Worm (Caenorhabditis elegans) whole organism, L1 larva: ENCODE data around the gene C48A7.16.

Source experiments
- C04F5.9 ChIP-seq: sonication (generic microtip); optimal IDR thresholded peaks from 2 replicates; lab custom pipeline; 2016; ENCODE audit warnings: missing genetic modification characterization, missing compliant biosample characterization
- aly-2 ChIP-seq: fragments of 150-350 bp; optimal IDR thresholded peaks from 2 replicates; lab custom pipeline; 2014; ENCODE audit warnings: missing biosample characterization, missing genetic modification characterization
- ama-1 ChIP-seq: fragments of 150-350 bp; optimal IDR thresholded peaks from 2 replicates; lab custom pipeline; 2014
- dpl-1 ChIP-seq, 3 experiments: fragments of 150-350 bp in 2 of 3; sonication (generic microtip) in 1 of 3; optimal IDR thresholded peaks; 2 replicates each; lab custom pipeline; 2014 to 2017; ENCODE audit warnings: missing biosample characterization in 3 of 3, missing genetic modification characterization in 3 of 3, missing genetic modification reagents in 3 of 3
- dsc-1 ChIP-seq: sonication (generic microtip); optimal IDR thresholded peaks from 2 replicates; lab custom pipeline; 2016; ENCODE audit warnings: mild to moderate bottlenecking, missing genetic modification characterization, missing compliant biosample characterization
- efl-3 ChIP-seq: fragments of 200-800 bp; sonication (Bioruptor generic); optimal IDR thresholded peaks from 2 replicates; lab custom pipeline; 2018; ENCODE audit warnings: mild to moderate bottlenecking, missing genetic modification characterization, missing compliant biosample characterization
- elt-3 ChIP-seq, 6 experiments: fragments of 150-350 bp in 1 of 6; sonication (generic microtip); optimal IDR thresholded peaks; 2 replicates each; lab custom pipeline; 2017 to 2018; ENCODE audit warnings: missing biosample characterization in 6 of 6, missing genetic modification characterization in 6 of 6, inconsistent platforms in 1 of 6
- ets-5 ChIP-seq: fragments of 200-800 bp; sonication (Bioruptor generic); IDR thresholded peaks from 2 replicates; pipeline ENCODE4 v1.3.6; 2022; ENCODE audit warnings: missing genetic modification characterization, missing compliant biosample characterization
- jun-1 ChIP-seq: fragments of 150-350 bp; optimal IDR thresholded peaks from 2 replicates; lab custom pipeline; 2014; ENCODE audit warnings: missing biosample characterization, missing genetic modification reagents, missing genetic modification characterization
- lsy-2 ChIP-seq, 2 experiments: fragments of 150-350 bp; optimal IDR thresholded peaks; 2 replicates each; lab custom pipeline; 2014; ENCODE audit warnings: missing biosample characterization in 2 of 2, missing genetic modification characterization in 2 of 2
- mdl-1 ChIP-seq, 2 experiments: fragments of 150-350 bp; optimal IDR thresholded peaks; 2 replicates each; lab custom pipeline; 2014 to 2017; ENCODE audit warnings: missing biosample characterization in 2 of 2, missing genetic modification characterization in 2 of 2, inconsistent platforms in 1 of 2
- nhr-76 ChIP-seq: sonication (generic microtip); optimal IDR thresholded peaks from 2 replicates; lab custom pipeline; 2017; ENCODE audit warnings: missing biosample characterization, missing genetic modification characterization
- skn-1 ChIP-seq: fragments of 150-350 bp; optimal IDR thresholded peaks from 2 replicates; lab custom pipeline; 2014; ENCODE audit warnings: missing biosample characterization, missing genetic modification characterization
- tlp-1 ChIP-seq: fragments of 150-350 bp; optimal IDR thresholded peaks from 2 replicates; lab custom pipeline; 2014; ENCODE audit warnings: missing biosample characterization, missing genetic modification characterization

- TF ChIP-seq dsc-1 (tag; lab: Kevin White, UChicago) (peak; percentile 37), dpl-1 (GFP tag; optimal IDR thresholded peaks at IDR 0.05; lab: Kevin White, UChicago) (no peak), efl-3 (GFP tag; lab: Kevin White, UChicago) (no peak), ama-1 (lab: Kevin White, UChicago) (no peak), jun-1 (tag; lab: Kevin White, UChicago) (no peak), lsy-2 (tag; optimal IDR thresholded peaks at IDR 0.05; lab: Kevin White, UChicago) (peak in 1 of 2 experiments; percentile 37), ets-5 (no peak), mdl-1 (tag; optimal IDR thresholded peaks at IDR 0.05; lab: Kevin White, UChicago) (no peak), skn-1 (peak; percentile 7), C04F5.9 (tag; lab: Kevin White, UChicago) (no peak), elt-3 (tag; optimal IDR thresholded peaks at IDR 0.05; lab: Kevin White, UChicago) (no peak), aly-2 (tag; lab: Kevin White, UChicago) (no peak), tlp-1 (tag; lab: Kevin White, UChicago) (no peak), nhr-76 (tag; lab: Kevin White, UChicago) (no peak)
Observed at ce11 chrIV:7390126-7390766, 15.0 kb upstream of the C48A7.16 start.
